Fruit fly (Drosophila melanogaster) S2 (cell line): ENCODE measurements around the gene REPTOR-BP.

Experiments used
- CG8478 ChIP-seq: fragments of >200 bp; optimal IDR thresholded peaks from 2 replicates; lab custom pipeline; 2018
- CTCF ChIP-seq, 2 experiments: fragments of >200 bp; optimal IDR thresholded peaks; 2 replicates each; lab custom pipeline; 2018

dm6 chr2L:10263830-10264634, at the start of gene REPTOR-BP:
- no peak for TF ChIP-seq CTCF (optimal IDR thresholded peaks at IDR 0.05; lab: Kevin White, UChicago)
- no peak for TF ChIP-seq CG8478 (lab: Kevin White, UChicago)
